Worm (Caenorhabditis elegans): ENCODE measurements around the gene ccf-1.

ccf-1 gene

ce11 chrIII:11915666-11916065 lies 4.4 kb downstream of the ccf-1 start, which contains the start of the genes ndab-1 and npp-16:
Gene ndab-1, minus strand, starts transcription at chrIII:11915712.
Gene npp-16, plus strand, starts transcription at chrIII:11915928.
- TF ChIP-seq hmg-11 (tag; optimal IDR thresholded peaks at IDR 0.05) = peak; percentile 24
- TF ChIP-seq pha-4 (tag; optimal IDR thresholded peaks at IDR 0.05) = peak; percentile 6
- TF ChIP-seq nfya-1 (tag; optimal IDR thresholded peaks at IDR 0.05; ENCODE audit: insufficient read depth) = peak; percentile 54
- TF ChIP-seq nhr-237 (tag; optimal IDR thresholded peaks at IDR 0.05) = no peak
- TF ChIP-seq lin-15B (tag; optimal IDR thresholded peaks at IDR 0.05) = peak; percentile 33
- no peak for TF ChIP-seq mdl-1 (tag; optimal IDR thresholded peaks at IDR 0.05)

- TF ChIP-seq nhr-237 (tag; optimal IDR thresholded peaks at IDR 0.05) = no peak
- TF ChIP-seq aly-2 (tag; optimal IDR thresholded peaks at IDR 0.05) = no peak
- no peak for TF ChIP-seq nhr-77 (tag; optimal IDR thresholded peaks at IDR 0.05)
- no peak for TF ChIP-seq nhr-28 (tag; optimal IDR thresholded peaks at IDR 0.05)
Measured at ce11 chrIII:11914220-11914619, 5.8 kb downstream of the ccf-1 start, which contains the start of gene Y56A3A.16. Gene Y56A3A.16, minus strand, starts transcription at chrIII:11914320.

DNA sequence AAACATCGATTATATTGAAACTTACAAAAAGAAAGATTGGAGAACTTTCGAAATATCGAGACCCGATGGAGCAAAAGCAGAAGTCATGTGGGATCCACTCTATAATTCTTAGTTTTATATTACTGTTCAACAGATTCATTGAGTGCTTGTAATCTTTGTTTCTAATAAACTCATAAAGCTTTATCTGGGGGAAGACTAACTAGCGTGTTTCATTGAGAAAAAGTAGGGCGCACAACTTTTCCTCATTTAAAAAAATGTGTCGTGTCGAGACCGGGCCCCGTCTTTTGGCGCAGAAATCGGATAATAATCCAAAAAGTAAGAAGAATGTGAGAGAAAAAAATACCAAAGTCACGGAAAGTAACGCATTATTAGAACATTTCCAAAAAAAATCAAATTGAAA lies 10.3 kb downstream of the ccf-1 start, which contains the start of gene faah-4:
Gene faah-4, minus strand, starts transcription at position 101 of the 400 bp plus-strand sequence.
- TF ChIP-seq aly-2 (tag; optimal IDR thresholded peaks at IDR 0.05) (no peak), pqm-1 (tag; optimal IDR thresholded peaks at IDR 0.05) (no peak), egl-27 (tag; optimal IDR thresholded peaks at IDR 0.05) (no peak), elt-3 (tag; optimal IDR thresholded peaks at IDR 0.05) (no peak), daf-12 (tag; optimal IDR thresholded peaks at IDR 0.05) (no peak), nhr-28 (tag; optimal IDR thresholded peaks at IDR 0.05) (no peak), elt-1 (tag; optimal IDR thresholded peaks at IDR 0.05) (no peak), lin-15B (tag; optimal IDR thresholded peaks at IDR 0.05) (no peak), ztf-11 (tag; optimal IDR thresholded peaks at IDR 0.05) (no peak), unc-39 (tag; optimal IDR thresholded peaks at IDR 0.05) (no peak), ceh-16 (tag; optimal IDR thresholded peaks at IDR 0.05) (no peak), ceh-82 (tag; optimal IDR thresholded peaks at IDR 0.05) (no peak), lsy-12 (tag; optimal IDR thresholded peaks at IDR 0.05) (no peak), pha-4 (tag; optimal IDR thresholded peaks at IDR 0.05) (no peak), fkh-10 (GFP tag; optimal IDR thresholded peaks at IDR 0.05) (no peak), egl-5 (tag; optimal IDR thresholded peaks at IDR 0.05) (no peak)

ce11 chrIII:11908660-11909059 lies 11.4 kb downstream of the ccf-1 start, which contains the start of gene fbxb-24:
Gene fbxb-24, plus strand, starts transcription at chrIII:11908960.
- TF ChIP-seq lin-39 (tag; optimal IDR thresholded peaks at IDR 0.05) (no peak), nhr-23 (tag; optimal IDR thresholded peaks at IDR 0.05) (no peak)

DNA sequence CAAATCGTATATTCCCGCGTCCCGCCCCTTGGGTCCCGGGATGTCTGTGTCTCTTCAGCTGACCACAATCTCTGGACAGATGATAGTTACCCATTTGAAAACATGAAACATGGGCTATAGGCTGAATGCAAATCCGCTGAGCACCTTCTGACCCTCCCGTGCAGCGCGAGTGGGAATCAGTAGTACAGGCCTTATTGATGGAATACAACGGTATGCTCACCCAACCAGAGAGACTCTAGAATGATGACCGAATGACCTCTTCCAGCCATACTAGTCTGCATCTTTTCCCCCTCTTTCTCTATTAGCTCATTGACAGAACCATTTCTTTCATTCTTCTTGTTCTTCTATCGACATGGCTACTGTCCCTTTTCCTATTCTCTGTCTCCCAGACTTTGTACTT lies 12.9 kb downstream of the ccf-1 start, which contains the start of gene sdz-33:
Gene sdz-33, plus strand, starts transcription at position 301 of the 400 bp plus-strand sequence.
- TF ChIP-seq nhr-237 (tag; optimal IDR thresholded peaks at IDR 0.05) (no peak), ceh-9 (tag; optimal IDR thresholded peaks at IDR 0.05) (no peak), nhr-76 (tag; optimal IDR thresholded peaks at IDR 0.05) (no peak), mml-1 (tag; optimal IDR thresholded peaks at IDR 0.05) (no peak), zag-1 (tag; optimal IDR thresholded peaks at IDR 0.05) (no peak), hmg-11 (tag; optimal IDR thresholded peaks at IDR 0.05) (no peak), unc-39 (tag; optimal IDR thresholded peaks at IDR 0.05) (no peak), egl-5 (tag; optimal IDR thresholded peaks at IDR 0.05) (no peak), snpc-4 (tag; optimal IDR thresholded peaks at IDR 0.05) (no peak), skn-1 (tag; optimal IDR thresholded peaks at IDR 0.05) (no peak), nhr-11 (tag; optimal IDR thresholded peaks at IDR 0.05) (no peak), elt-2 (tag; optimal IDR thresholded peaks at IDR 0.05) (no peak), ztf-11 (tag; optimal IDR thresholded peaks at IDR 0.05) (no peak), pha-4 (tag; optimal IDR thresholded peaks at IDR 0.05) (no peak), ama-1 (optimal IDR thresholded peaks at IDR 0.05) (no peak), eor-1 (tag; optimal IDR thresholded peaks at IDR 0.05) (no peak)

- TF ChIP-seq hmg-11 (tag; optimal IDR thresholded peaks at IDR 0.05) (no peak), nhr-237 (tag; optimal IDR thresholded peaks at IDR 0.05) (no peak)
Measured at ce11 chrIII:11902782-11903181, 17.3 kb downstream of the ccf-1 start.

All from whole organism, L3 larva.